Worm (Caenorhabditis elegans) whole organism, young adult: ENCODE data around the gene flp-34.

ENCODE experiments used
- B0019.2 ChIP-seq: fragments of 200-800 bp; sonication (Bioruptor generic); conservative IDR thresholded peaks from 2 replicates; pipeline ENCODE4 v1.3.6; 2022; ENCODE audit warnings: missing genetic modification reagents, missing genetic modification characterization, missing compliant biosample characterization
- F10E7.11 ChIP-seq: sonication (generic microtip); optimal IDR thresholded peaks from 2 replicates; lab custom pipeline; 2017; ENCODE audit warnings: mild to moderate bottlenecking, missing genetic modification characterization, moderate library complexity, missing compliant biosample characterization
- F22D6.2 ChIP-seq: sonication (generic microtip); optimal IDR thresholded peaks from 2 replicates; lab custom pipeline; 2016; ENCODE audit warnings: mild to moderate bottlenecking, missing genetic modification characterization, missing compliant biosample characterization
- F52B5.7 ChIP-seq: sonication (generic microtip); optimal IDR thresholded peaks from 2 replicates; lab custom pipeline; 2016; ENCODE audit warnings: mild to moderate bottlenecking, missing genetic modification characterization, missing compliant biosample characterization
- F57C9.4 ChIP-seq: sonication (generic microtip); optimal IDR thresholded peaks from 2 replicates; lab custom pipeline; 2017; ENCODE audit warnings: mild to moderate bottlenecking, missing genetic modification characterization, missing compliant biosample characterization
- K12H6.12 ChIP-seq: fragments of 200-800 bp; sonication (Bioruptor generic); optimal IDR thresholded peaks from 2 replicates; lab custom pipeline; 2018; ENCODE audit warnings: mild to moderate bottlenecking, missing genetic modification characterization, missing compliant biosample characterization
- T07F8.4 ChIP-seq: sonication (generic microtip); optimal IDR thresholded peaks from 2 replicates; lab custom pipeline; 2016; ENCODE audit warnings: mild to moderate bottlenecking, missing genetic modification characterization, moderate library complexity, missing compliant biosample characterization
- Y53F4B.3 ChIP-seq: fragments of 200-800 bp; sonication (Bioruptor generic); IDR thresholded peaks from 2 replicates; pipeline ENCODE4 v1.3.6; 2022; ENCODE audit warnings: missing genetic modification reagents, missing genetic modification characterization, missing compliant biosample characterization
- ZK185.1 ChIP-seq: sonication (generic microtip); optimal IDR thresholded peaks from 2 replicates; lab custom pipeline; 2016; ENCODE audit warnings: mild to moderate bottlenecking, missing genetic modification characterization, missing compliant biosample characterization; ENCODE audit not compliant: poor library complexity, severe bottlenecking
- ama-1 ChIP-seq, 3 experiments: fragments of 150-350 bp in 1 of 3; sonication (generic microtip) in 2 of 3; optimal IDR thresholded peaks; 2 replicates each; lab custom pipeline; 2014 to 2018; ENCODE audit warnings: missing biosample characterization in 2 of 3, missing genetic modification characterization in 2 of 3, missing genetic modification reagents in 2 of 3
- attf-6 ChIP-seq: fragments of 200-800 bp; sonication (Bioruptor generic); IDR thresholded peaks from 2 replicates; pipeline ENCODE4 v1.3.6; 2022; ENCODE audit warnings: missing genetic modification reagents, missing genetic modification characterization, missing compliant biosample characterization
- ccch-3 ChIP-seq: fragments of 200-800 bp; sonication (Bioruptor generic); optimal IDR thresholded peaks from 2 replicates; lab custom pipeline; 2018; ENCODE audit warnings: mild to moderate bottlenecking, missing genetic modification characterization, missing compliant biosample characterization
- ceh-100 ChIP-seq: fragments of 200-800 bp; sonication (Bioruptor generic); IDR thresholded peaks from 2 replicates; pipeline ENCODE4 v1.3.6; 2022; ENCODE audit warnings: missing genetic modification reagents, missing genetic modification characterization, missing compliant biosample characterization
- dox-1 ChIP-seq: fragments of 200-800 bp; sonication (Bioruptor generic); IDR thresholded peaks from 2 replicates; pipeline ENCODE4 v1.3.6; 2022; ENCODE audit warnings: missing genetic modification reagents, missing genetic modification characterization, missing compliant biosample characterization
- egl-44 ChIP-seq: fragments of 200-800 bp; sonication (Bioruptor generic); IDR thresholded peaks from 2 replicates; pipeline ENCODE4 v1.3.6; 2022; ENCODE audit warnings: missing genetic modification reagents, missing genetic modification characterization, missing compliant biosample characterization
- egrh-3 ChIP-seq: fragments of 200-800 bp; sonication (Bioruptor generic); IDR thresholded peaks from 2 replicates; pipeline ENCODE4 v1.3.6; 2022; ENCODE audit warnings: missing genetic modification reagents, missing genetic modification characterization, missing compliant biosample characterization
- ekl-4 ChIP-seq: fragments of 200-800 bp; sonication (Bioruptor generic); IDR thresholded peaks from 2 replicates; pipeline ENCODE4 v1.3.6; 2022; ENCODE audit warnings: missing genetic modification reagents, missing genetic modification characterization, missing compliant biosample characterization
- ets-4 ChIP-seq: fragments of 200-800 bp; sonication (Bioruptor generic); optimal IDR thresholded peaks from 2 replicates; lab custom pipeline; 2018; ENCODE audit warnings: mild to moderate bottlenecking, missing genetic modification characterization, missing compliant biosample characterization
- hlh-12 ChIP-seq: sonication (generic microtip); optimal IDR thresholded peaks from 2 replicates; lab custom pipeline; 2016; ENCODE audit warnings: missing genetic modification characterization, missing compliant biosample characterization
- hmg-1.2 ChIP-seq: fragments of 200-800 bp; sonication (Bioruptor generic); IDR thresholded peaks from 2 replicates; pipeline ENCODE4 v1.3.6; 2022; ENCODE audit warnings: missing genetic modification reagents, missing genetic modification characterization, missing compliant biosample characterization
- hrde-1 ChIP-seq: sonication (generic microtip); optimal IDR thresholded peaks from 2 replicates; lab custom pipeline; 2016; ENCODE audit warnings: missing genetic modification characterization, mild to moderate bottlenecking, missing compliant biosample characterization, moderate library complexity, missing genotype, missing genetic modification reagents, borderline replicate concordance
- hsf-1 ChIP-seq: fragments of 200-800 bp; sonication (Bioruptor generic); IDR thresholded peaks from 2 replicates; pipeline ENCODE4 v1.3.6; 2022; ENCODE audit warnings: missing genetic modification reagents, missing genetic modification characterization, missing compliant biosample characterization
- let-607 ChIP-seq, 2 experiments: fragments of 200-800 bp in 1 of 2; sonication (Bioruptor generic) in 1 of 2; sonication (generic microtip) in 1 of 2; optimal IDR thresholded peaks; 2 replicates each; lab custom pipeline; 2016 to 2018; ENCODE audit warnings: mild to moderate bottlenecking in 2 of 2, missing compliant biosample characterization in 2 of 2, missing genetic modification characterization in 2 of 2, moderate library complexity in 2 of 2, missing genotype in 1 of 2
- madf-10 ChIP-seq: sonication (generic microtip); optimal IDR thresholded peaks from 2 replicates; lab custom pipeline; 2016; ENCODE audit warnings: mild to moderate bottlenecking, missing genetic modification characterization, missing compliant biosample characterization
- madf-3 ChIP-seq: fragments of 200-800 bp; sonication (Bioruptor generic); IDR thresholded peaks from 2 replicates; pipeline ENCODE4 v1.3.6; 2022; ENCODE audit warnings: missing genetic modification reagents, missing genetic modification characterization, missing compliant biosample characterization
- mes-4 ChIP-seq: sonication (generic microtip); optimal IDR thresholded peaks from 2 replicates; lab custom pipeline; 2016; ENCODE audit warnings: missing genotype, missing genetic modification characterization, missing compliant biosample characterization
- sdz-38 ChIP-seq: sonication (generic microtip); optimal IDR thresholded peaks from 2 replicates; lab custom pipeline; 2016; ENCODE audit warnings: missing genotype, missing genetic modification characterization, missing compliant biosample characterization
- snpc-1.1 ChIP-seq: sonication (generic microtip); optimal IDR thresholded peaks from 2 replicates; lab custom pipeline; 2017; ENCODE audit warnings: missing genetic modification characterization, mild to moderate bottlenecking, missing compliant biosample characterization, antibody characterized with exemption, moderate library complexity, missing genotype, missing genetic modification reagents; ENCODE audit not compliant: insufficient read depth
- somi-1 ChIP-seq: fragments of 200-800 bp; sonication (Bioruptor generic); optimal IDR thresholded peaks from 2 replicates; lab custom pipeline; 2018; ENCODE audit warnings: mild to moderate bottlenecking, missing genetic modification characterization, missing compliant biosample characterization
- tlf-1 ChIP-seq: fragments of 200-800 bp; sonication (Bioruptor generic); optimal IDR thresholded peaks from 2 replicates; lab custom pipeline; 2018; ENCODE audit warnings: mild to moderate bottlenecking, missing genetic modification characterization, missing compliant biosample characterization
- unc-62 ChIP-seq: fragments of 150-350 bp; optimal IDR thresholded peaks from 2 replicates; lab custom pipeline; 2014; ENCODE audit warnings: missing biosample characterization, missing genetic modification reagents, missing genetic modification characterization
- zfh-2 ChIP-seq: fragments of 200-800 bp; sonication (Bioruptor generic); conservative IDR thresholded peaks from 2 replicates; pipeline ENCODE4 v1.3.6; 2022; ENCODE audit warnings: missing genetic modification reagents, missing genetic modification characterization, missing compliant biosample characterization
- ztf-25 ChIP-seq: fragments of 200-800 bp; sonication (Bioruptor generic); IDR thresholded peaks from 2 replicates; pipeline ENCODE4 v1.3.6; 2022; ENCODE audit warnings: missing genetic modification reagents, missing genetic modification characterization, missing compliant biosample characterization
- ztf-6 ChIP-seq: fragments of 200-800 bp; sonication (Bioruptor generic); IDR thresholded peaks from 2 replicates; pipeline ENCODE4 v1.3.6; 2022; ENCODE audit warnings: missing genetic modification reagents, missing genetic modification characterization, missing compliant biosample characterization

Gene flp-34

DNA sequence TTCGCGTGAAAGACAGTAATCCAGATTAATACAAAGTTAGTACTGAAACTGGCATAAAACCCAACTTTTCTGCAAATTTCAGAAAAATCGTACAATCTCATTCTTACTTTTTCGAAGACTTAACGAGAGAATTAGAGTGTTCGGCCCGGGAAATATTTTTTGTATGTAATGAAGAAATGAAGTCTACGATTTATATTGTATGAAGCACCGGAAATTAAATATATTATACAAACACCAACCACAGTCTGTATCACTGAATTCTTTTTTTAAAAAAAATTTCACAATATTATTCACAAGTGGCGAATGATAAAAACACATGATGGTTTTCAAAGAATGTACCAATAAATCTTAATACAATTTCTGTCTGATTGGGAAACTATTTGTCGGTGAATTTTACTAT lies 31.3 kb upstream of the flp-34 start, which contains the start of gene str-67:
Gene str-67 (minus strand): TSS at position 101 of the 400 bp plus-strand sequence.
- TF ChIP-seq ceh-100 (GFP tag; lab: Robert Waterston, UW): no peak
- TF ChIP-seq ccch-3 (GFP tag; lab: Kevin White, UChicago): no peak
- TF ChIP-seq ZK185.1 (tag; lab: Kevin White, UChicago): no peak
- no peak for TF ChIP-seq attf-6 (GFP tag; lab: Robert Waterston, UW)
- no peak for TF ChIP-seq Y53F4B.3 (GFP tag; lab: Robert Waterston, UW)
- TF ChIP-seq egl-44: no peak
- no peak for TF ChIP-seq somi-1 (GFP tag; lab: Kevin White, UChicago)
- TF ChIP-seq hsf-1 (GFP tag; lab: Robert Waterston, UW): no peak
- no peak for TF ChIP-seq F22D6.2 (tag; lab: Kevin White, UChicago)
- TF ChIP-seq mes-4 (tag; lab: Kevin White, UChicago): no peak
- TF ChIP-seq tlf-1 (GFP tag; lab: Kevin White, UChicago): no peak
- no peak for TF ChIP-seq ekl-4 (GFP tag; lab: Robert Waterston, UW)
- TF ChIP-seq F52B5.7 (tag; lab: Kevin White, UChicago): no peak
- TF ChIP-seq T07F8.4 (tag; lab: Kevin White, UChicago): no peak
- no peak for TF ChIP-seq let-607 (tag; optimal IDR thresholded peaks at IDR 0.05; lab: Kevin White, UChicago)
- no peak for TF ChIP-seq egrh-3 (GFP tag; lab: Robert Waterston, UW)
- no peak for TF ChIP-seq madf-10 (tag; lab: Kevin White, UChicago)
- no peak for TF ChIP-seq snpc-1.1 (tag; lab: Kevin White, UChicago)
- no peak for TF ChIP-seq F57C9.4
- TF ChIP-seq, all 124 proteins: peak for 0

DNA sequence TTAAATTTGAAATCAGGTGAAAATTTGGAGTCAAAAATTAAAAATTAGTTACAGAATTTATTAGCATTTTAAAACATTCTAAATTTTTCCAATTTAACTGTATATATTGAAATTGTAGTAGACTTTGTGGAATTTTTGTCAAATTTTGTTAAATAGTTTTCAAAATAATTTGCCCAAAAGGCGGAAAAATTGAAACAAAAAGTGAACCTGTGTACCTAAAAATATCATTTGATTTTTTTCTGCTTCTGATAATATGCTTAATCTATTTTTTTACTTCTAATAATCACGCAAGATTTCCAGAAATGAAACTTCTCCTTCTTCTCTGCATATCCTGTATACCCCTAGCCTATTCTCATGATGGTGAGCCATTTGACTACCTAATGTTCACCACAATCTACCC lies 28.1 kb upstream of the flp-34 start, which contains the start of gene rnst-2:
Gene rnst-2 (plus strand): TSS at position 301 of the 400 bp plus-strand sequence.
- no peak for TF ChIP-seq B0019.2 (GFP tag; lab: Robert Waterston, UW)
- no peak for TF ChIP-seq hlh-12 (tag; lab: Kevin White, UChicago)
- TF ChIP-seq hrde-1 (tag; lab: Kevin White, UChicago): no peak
- TF ChIP-seq ztf-25 (GFP tag; lab: Robert Waterston, UW): no peak
- no peak for TF ChIP-seq somi-1 (GFP tag; lab: Kevin White, UChicago)
- TF ChIP-seq madf-3 (GFP tag; lab: Robert Waterston, UW): no peak
- TF ChIP-seq hmg-1.2 (GFP tag; lab: Robert Waterston, UW): no peak
- no peak for TF ChIP-seq unc-62
- no peak for TF ChIP-seq ama-1 (optimal IDR thresholded peaks at IDR 0.05; lab: Kevin White, UChicago)
- no peak for TF ChIP-seq ama-1 (GFP tag; optimal IDR thresholded peaks at IDR 0.05; lab: Kevin White, UChicago)
- no peak for TF ChIP-seq K12H6.12 (tag; lab: Kevin White, UChicago)
- no peak for TF ChIP-seq hsf-1 (GFP tag; lab: Robert Waterston, UW)
- no peak for TF ChIP-seq ets-4 (GFP tag; lab: Kevin White, UChicago)
- TF ChIP-seq snpc-1.1 (tag; lab: Kevin White, UChicago): no peak
- no peak for TF ChIP-seq sdz-38 (tag; lab: Kevin White, UChicago)
- TF ChIP-seq dox-1 (GFP tag; lab: Robert Waterston, UW): no peak
- no peak for TF ChIP-seq mes-4 (tag; lab: Kevin White, UChicago)
- TF ChIP-seq zfh-2: no peak
- TF ChIP-seq ztf-6 (GFP tag; lab: Robert Waterston, UW): no peak
- TF ChIP-seq F10E7.11 (tag; lab: Kevin White, UChicago): no peak
